Fruit fly (Drosophila melanogaster): ENCODE results near the gene mthl10.

dm6 chr3L:299952-300605 is 42.6 kb downstream of the mthl10 start:
- TF ChIP-seq Ets21C (GFP tag; optimal IDR thresholded peaks at IDR 0.05) (no peak), CG6854 (GFP tag; optimal IDR thresholded peaks at IDR 0.05) (no peak), CG6808 (GFP tag; optimal IDR thresholded peaks at IDR 0.05) (no peak), Met (GFP tag; optimal IDR thresholded peaks at IDR 0.05) (no peak)
